Fruit fly (Drosophila melanogaster) whole organism, embryonic: ENCODE data around the gene Sf3b6.
A peak's percentile ranks its signal among the peaks of the same experiment; 100 is the strongest.

Source experiments
- CG10321 ChIP-seq: fragments of 200-800 bp; sonication (Bioruptor generic); IDR thresholded peaks from 2 replicates; pipeline ENCODE4 v1.3.6; 2022; ENCODE audit warnings: missing biosample characterization, missing genetic modification characterization
- CG10431 ChIP-seq: fragments of 200-800 bp; sonication (Bioruptor generic); optimal IDR thresholded peaks from 3 replicates; lab custom pipeline; 2018; ENCODE audit warnings: missing biosample characterization, mild to moderate bottlenecking, missing genetic modification characterization
- CG10462 ChIP-seq: fragments of 200-800 bp; sonication (Bioruptor generic); optimal IDR thresholded peaks from 2 replicates; lab custom pipeline; 2016; ENCODE audit warnings: missing biosample characterization, missing genetic modification characterization
- CG10565 ChIP-seq: fragments of 200-800 bp; sonication (Bioruptor generic); optimal IDR thresholded peaks from 3 replicates; lab custom pipeline; 2016; ENCODE audit warnings: missing biosample characterization, mild to moderate bottlenecking, missing genetic modification characterization
- CG10654 ChIP-seq: fragments of 200-800 bp; sonication (Bioruptor generic); optimal IDR thresholded peaks from 2 replicates; lab custom pipeline; 2016; ENCODE audit warnings: missing biosample characterization, missing genetic modification characterization
- CG10959 ChIP-seq: fragments of 200-800 bp; sonication (Bioruptor generic); IDR thresholded peaks from 2 replicates; pipeline ENCODE4 v1.3.6; 2022; ENCODE audit warnings: missing biosample characterization, missing genetic modification characterization
- CG11085 ChIP-seq: fragments of 200-800 bp; sonication (Bioruptor generic); IDR thresholded peaks from 2 replicates; pipeline ENCODE4 v1.3.6; 2022; ENCODE audit warnings: missing biosample characterization, missing genetic modification characterization
- CG11696 ChIP-seq: fragments of 200-800 bp; sonication (Bioruptor generic); IDR thresholded peaks from 2 replicates; pipeline ENCODE4 v1.3.6; 2022; ENCODE audit warnings: missing biosample characterization, missing genetic modification characterization
- CG11723 ChIP-seq: fragments of 200-800 bp; sonication (Bioruptor generic); optimal IDR thresholded peaks from 2 replicates; lab custom pipeline; 2017; ENCODE audit warnings: missing biosample characterization, mild to moderate bottlenecking, missing genetic modification characterization
- CG12391 ChIP-seq: fragments of 200-800 bp; sonication (Bioruptor generic); optimal IDR thresholded peaks from 3 replicates; lab custom pipeline; 2018; ENCODE audit warnings: missing biosample characterization, mild to moderate bottlenecking, missing genetic modification characterization, moderate library complexity
- CG12942 ChIP-seq: fragments of 200-800 bp; sonication (Bioruptor generic); optimal IDR thresholded peaks from 3 replicates; lab custom pipeline; 2016; ENCODE audit warnings: missing biosample characterization, missing genetic modification characterization
- CG15479 ChIP-seq: fragments of 200-800 bp; sonication (Bioruptor generic); optimal IDR thresholded peaks from 3 replicates; lab custom pipeline; 2019; ENCODE audit warnings: missing biosample characterization, mild to moderate bottlenecking, missing genetic modification characterization, moderate library complexity
- CG15601 ChIP-seq: fragments of 200-800 bp; sonication (Bioruptor generic); optimal IDR thresholded peaks from 3 replicates; lab custom pipeline; 2019; ENCODE audit warnings: missing biosample characterization, mild to moderate bottlenecking, missing genetic modification characterization, moderate library complexity
- CG1647 ChIP-seq: fragments of 200-800 bp; sonication (Bioruptor generic); optimal IDR thresholded peaks from 3 replicates; lab custom pipeline; 2016; ENCODE audit warnings: missing biosample characterization, missing genetic modification characterization
- CG30403 ChIP-seq: fragments of 200-800 bp; sonication (Bioruptor generic); optimal IDR thresholded peaks from 3 replicates; lab custom pipeline; 2016; ENCODE audit warnings: missing biosample characterization, missing genetic modification characterization
- CG31388 ChIP-seq: fragments of 200-800 bp; sonication (Bioruptor generic); optimal IDR thresholded peaks from 2 replicates; lab custom pipeline; 2016; ENCODE audit warnings: missing biosample characterization, missing genetic modification characterization
- CG4360 ChIP-seq: fragments of 200-800 bp; sonication (Bioruptor generic); IDR thresholded peaks from 2 replicates; pipeline ENCODE4 v1.3.6; 2022; ENCODE audit warnings: missing biosample characterization, missing genetic modification characterization
- CG4404 ChIP-seq: fragments of 200-800 bp; sonication (Bioruptor generic); IDR thresholded peaks from 2 replicates; pipeline ENCODE4 v1.3.6; 2022; ENCODE audit warnings: missing biosample characterization, missing genetic modification characterization
- CG5180 ChIP-seq: fragments of 200-800 bp; sonication (Bioruptor generic); optimal IDR thresholded peaks from 3 replicates; lab custom pipeline; 2017; ENCODE audit warnings: missing biosample characterization, missing genetic modification characterization, mild to moderate bottlenecking, moderate library complexity, missing genetic modification reagents
- CG5245 ChIP-seq: fragments of 200-800 bp; sonication (Bioruptor generic); optimal IDR thresholded peaks from 3 replicates; lab custom pipeline; 2016; ENCODE audit warnings: missing biosample characterization, missing genetic modification characterization
- CG6765 ChIP-seq: fragments of 200-800 bp; sonication (Bioruptor generic); optimal IDR thresholded peaks from 3 replicates; lab custom pipeline; 2017; ENCODE audit warnings: missing biosample characterization, mild to moderate bottlenecking, missing genetic modification characterization
- CG7786 ChIP-seq: fragments of 200-800 bp; sonication (Bioruptor generic); optimal IDR thresholded peaks from 2 replicates; lab custom pipeline; 2016; ENCODE audit warnings: missing biosample characterization, missing genetic modification characterization
- CG7839 ChIP-seq: fragments of 200-800 bp; sonication (Bioruptor generic); optimal IDR thresholded peaks from 3 replicates; lab custom pipeline; 2018; ENCODE audit warnings: missing biosample characterization, mild to moderate bottlenecking, missing genetic modification characterization, moderate library complexity
- CG8478 ChIP-seq: fragments of >200 bp; optimal IDR thresholded peaks from 2 replicates; lab custom pipeline; 2018
- CTCF ChIP-seq: fragments of 200-800 bp; sonication (Bioruptor generic); optimal IDR thresholded peaks from 2 replicates; lab custom pipeline; 2017; ENCODE audit warnings: missing biosample characterization, mild to moderate bottlenecking, missing genetic modification characterization, moderate library complexity
- CkIIα-i1 ChIP-seq: fragments of 200-800 bp; sonication (Bioruptor generic); IDR thresholded peaks from 2 replicates; pipeline ENCODE4 v1.3.6; 2022; ENCODE audit warnings: missing biosample characterization, missing genetic modification characterization
- Dref ChIP-seq: fragments of 200-800 bp; sonication (Bioruptor generic); IDR thresholded peaks from 2 replicates; pipeline ENCODE4 v1.3.6; 2022; ENCODE audit warnings: missing biosample characterization, missing genetic modification characterization
- HLHmδ ChIP-seq: fragments of 200-800 bp; sonication (Bioruptor generic); optimal IDR thresholded peaks from 2 replicates; lab custom pipeline; 2018; ENCODE audit warnings: missing biosample characterization, mild to moderate bottlenecking, missing genetic modification characterization, moderate library complexity
- NK7.1 ChIP-seq: fragments of 200-800 bp; sonication (Bioruptor generic); optimal IDR thresholded peaks from 3 replicates; lab custom pipeline; 2016; ENCODE audit warnings: missing biosample characterization, missing genetic modification characterization
- Ptx1 ChIP-seq: fragments of 200-800 bp; sonication (Bioruptor generic); IDR thresholded peaks from 2 replicates; pipeline ENCODE4 v1.3.6; 2022; ENCODE audit warnings: missing biosample characterization, missing genetic modification characterization
- Ssrp ChIP-seq: fragments of 200-800 bp; sonication (Bioruptor generic); optimal IDR thresholded peaks from 2 replicates; lab custom pipeline; 2018; ENCODE audit warnings: missing biosample characterization, mild to moderate bottlenecking, missing genetic modification characterization, moderate library complexity
- bbx ChIP-seq: fragments of 200-800 bp; sonication (Bioruptor generic); IDR thresholded peaks from 2 replicates; pipeline ENCODE4 v1.3.6; 2022; ENCODE audit warnings: missing biosample characterization, missing genetic modification characterization; ENCODE audit not compliant: partially characterized antibody
- bsh ChIP-seq, 2 experiments: fragments of 200-800 bp; sonication (Bioruptor generic); optimal IDR thresholded peaks; 2 replicates each; lab custom pipeline; 2017 to 2018; ENCODE audit warnings: mild to moderate bottlenecking in 2 of 2, missing biosample characterization in 2 of 2, missing genetic modification characterization in 2 of 2, moderate library complexity in 1 of 2
- btn ChIP-seq: fragments of 200-800 bp; sonication (Bioruptor generic); optimal IDR thresholded peaks from 2 replicates; lab custom pipeline; 2016; ENCODE audit warnings: missing biosample characterization, missing genetic modification characterization
- corto ChIP-seq: fragments of 200-800 bp; sonication (Bioruptor generic); optimal IDR thresholded peaks from 2 replicates; lab custom pipeline; 2016; ENCODE audit warnings: missing biosample characterization, mild to moderate bottlenecking, missing genetic modification characterization, moderate library complexity
- croc ChIP-seq: fragments of 200-800 bp; sonication (Bioruptor generic); conservative IDR thresholded peaks from 3 replicates; pipeline ENCODE4 v1.3.6; 2022; ENCODE audit warnings: missing biosample characterization, missing genetic modification characterization
- en ChIP-seq: fragments of 200-800 bp; sonication (Bioruptor generic); optimal IDR thresholded peaks from 2 replicates; lab custom pipeline; 2016; ENCODE audit warnings: missing biosample characterization, missing genetic modification characterization
- eyg ChIP-seq: fragments of 200-800 bp; sonication (Bioruptor generic); optimal IDR thresholded peaks from 3 replicates; lab custom pipeline; 2016; ENCODE audit warnings: missing biosample characterization, missing genetic modification characterization
- fru ChIP-seq: fragments of >200 bp; optimal IDR thresholded peaks from 2 replicates; lab custom pipeline; 2017
- gsb ChIP-seq: fragments of 200-800 bp; sonication (Bioruptor generic); IDR thresholded peaks from 2 replicates; pipeline ENCODE4 v1.3.6; 2022; ENCODE audit warnings: missing biosample characterization, missing genetic modification characterization
- inv ChIP-seq: fragments of 200-800 bp; sonication (Bioruptor generic); IDR thresholded peaks from 2 replicates; pipeline ENCODE4 v1.3.6; 2022; ENCODE audit warnings: missing biosample characterization, missing genetic modification characterization; ENCODE audit not compliant: partially characterized antibody
- kay ChIP-seq: fragments of 200-800 bp; sonication (Bioruptor generic); optimal IDR thresholded peaks from 2 replicates; lab custom pipeline; 2016; ENCODE audit warnings: missing biosample characterization, missing genetic modification characterization
- klu ChIP-seq: fragments of 200-800 bp; sonication (Bioruptor generic); IDR thresholded peaks from 2 replicates; pipeline ENCODE4 v1.3.6; 2022; ENCODE audit warnings: missing biosample characterization, missing genetic modification characterization
- lov ChIP-seq, 2 experiments: fragments of 200-800 bp in 1 of 2; fragments of >200 bp in 1 of 2; sonication (Bioruptor generic) in 1 of 2; IDR thresholded peaks in 1 of 2; optimal IDR thresholded peaks in 1 of 2; 2 replicates in 1 of 2; 3 replicates in 1 of 2; pipeline versions ENCODE4 v1.3.6 to Lab custom; 2017 to 2022; ENCODE audit warnings: missing biosample characterization in 1 of 2, missing genetic modification characterization in 1 of 2
- sc ChIP-seq, 3 experiments: fragments of >200 bp in 2 of 3; fragments of 200-800 bp in 1 of 3; sonication (Bioruptor generic) in 1 of 3; optimal IDR thresholded peaks; 2 replicates in 2 of 3; 3 replicates in 1 of 3; lab custom pipeline; 2017; ENCODE audit warnings: mild to moderate bottlenecking in 1 of 3, missing biosample characterization in 1 of 3, missing genetic modification characterization in 1 of 3, missing genetic modification reagents in 1 of 3
- schlank ChIP-seq: fragments of 200-800 bp; sonication (Bioruptor generic); optimal IDR thresholded peaks from 2 replicates; lab custom pipeline; 2018; ENCODE audit warnings: missing biosample characterization, mild to moderate bottlenecking, missing genetic modification characterization
- slbo ChIP-seq: fragments of 200-800 bp; sonication (Bioruptor generic); IDR thresholded peaks from 2 replicates; pipeline ENCODE4 v1.3.6; 2022; ENCODE audit warnings: missing biosample characterization, missing genetic modification characterization
- sr ChIP-seq: fragments of 200-800 bp; sonication (Bioruptor generic); IDR thresholded peaks from 3 replicates; pipeline ENCODE4 v1.3.6; 2022; ENCODE audit warnings: missing biosample characterization, missing genetic modification characterization
- unpg ChIP-seq: fragments of 200-800 bp; sonication (Bioruptor generic); optimal IDR thresholded peaks from 3 replicates; lab custom pipeline; 2018; ENCODE audit warnings: missing biosample characterization, mild to moderate bottlenecking, missing genetic modification characterization, moderate library complexity
- vvl ChIP-seq: fragments of 200-800 bp; sonication (Bioruptor generic); IDR thresholded peaks from 2 replicates; pipeline ENCODE4 v1.3.6; 2022; ENCODE audit warnings: missing biosample characterization, missing genetic modification characterization
- zen2 ChIP-seq: fragments of 200-800 bp; sonication (Bioruptor generic); IDR thresholded peaks from 3 replicates; pipeline ENCODE4 v1.3.6; 2022; ENCODE audit warnings: missing biosample characterization, missing genetic modification characterization; ENCODE audit not compliant: partially characterized antibody

Gene Sf3b6

DNA sequence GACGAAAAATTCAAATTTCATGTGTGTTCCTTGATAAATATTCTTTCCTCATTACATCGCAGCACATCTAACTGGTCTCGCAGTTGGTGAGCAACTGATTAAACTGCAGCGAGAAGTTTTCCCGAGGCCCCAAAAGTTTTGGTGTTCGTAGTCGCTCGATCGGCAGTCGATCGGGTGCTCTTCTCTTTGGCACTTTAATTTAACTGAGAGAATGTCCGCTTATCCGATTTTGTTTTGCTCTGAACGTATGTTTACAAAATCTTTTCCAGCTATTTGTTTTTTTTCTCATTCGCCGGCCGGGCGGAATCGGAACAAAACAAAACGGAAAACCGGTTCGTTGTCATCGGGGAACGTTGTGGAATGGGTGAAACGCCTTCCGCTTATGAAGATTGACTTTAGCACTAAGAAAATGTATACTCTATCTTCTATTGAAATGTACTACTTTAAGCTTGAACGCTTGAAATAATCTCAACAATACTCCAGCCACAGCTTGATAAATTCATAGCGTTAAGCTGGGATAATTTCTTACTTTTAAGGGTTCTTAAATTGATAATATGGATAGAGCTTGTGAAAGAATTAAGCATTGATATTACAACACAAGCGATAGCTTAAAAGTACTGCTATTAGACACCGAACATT lies 25.7 kb upstream of the Sf3b6 start (continued):
- TF ChIP-seq CkIIα-i1 (GFP tag; lab: Robert Waterston, UW) = no peak
- TF ChIP-seq CG4404 (GFP tag; lab: Robert Waterston, UW) = no peak
- TF ChIP-seq CG5245 = no peak
- TF ChIP-seq CG11085 (GFP tag; lab: Robert Waterston, UW) = no peak
- TF ChIP-seq bbx (GFP tag; lab: Robert Waterston, UW) = peak; percentile 11; the same call in 1 of the 2 replicates
- TF ChIP-seq en (GFP tag; lab: Kevin White, UChicago) = no peak
- TF ChIP-seq CG10431 (GFP tag; lab: Kevin White, UChicago) = no peak
- TF ChIP-seq vvl (GFP tag; lab: Robert Waterston, UW) = no peak; the same call in 1 of the 2 replicates
- TF ChIP-seq CG10959 (GFP tag; lab: Robert Waterston, UW) = no peak
- TF ChIP-seq zen2 (GFP tag; lab: Robert Waterston, UW) = peak; percentile 55; the same call in 1 of the 3 replicates
- TF ChIP-seq CG10462 (GFP tag; lab: Kevin White, UChicago) = no peak
- TF ChIP-seq CG7786 (GFP tag; lab: Kevin White, UChicago) = no peak
- peak; percentile 37 for TF ChIP-seq unpg (GFP tag; lab: Kevin White, UChicago)
- no peak for TF ChIP-seq CG6765 (GFP tag; lab: Kevin White, UChicago)
- no peak for TF ChIP-seq CG10654 (GFP tag; lab: Kevin White, UChicago)
- no peak for TF ChIP-seq CG31388 (GFP tag; lab: Kevin White, UChicago)
- no peak for TF ChIP-seq CG30403 (GFP tag; lab: Kevin White, UChicago)
- no peak for TF ChIP-seq NK7.1
- TF ChIP-seq CG8478 (lab: Kevin White, UChicago) = no peak
- TF ChIP-seq sc (optimal IDR thresholded peaks at IDR 0.05; lab: Kevin White, UChicago) = no peak
- TF ChIP-seq sc (GFP tag; optimal IDR thresholded peaks at IDR 0.05; lab: Kevin White, UChicago) = no peak
- TF ChIP-seq Ptx1 (GFP tag; lab: Robert Waterston, UW) = no peak
- no peak for TF ChIP-seq schlank (tag; lab: Kevin White, UChicago)
- TF ChIP-seq HLHmδ (GFP tag; lab: Kevin White, UChicago) = no peak
- TF ChIP-seq inv (GFP tag; lab: Robert Waterston, UW) = no peak
- no peak for TF ChIP-seq sr
- no peak for TF ChIP-seq CG7839
- TF ChIP-seq CG11723 (GFP tag; lab: Kevin White, UChicago) = no peak
- no peak for TF ChIP-seq CG12942 (GFP tag; lab: Kevin White, UChicago)
- no peak for TF ChIP-seq fru (lab: Kevin White, UChicago)
- TF ChIP-seq CG11696 (GFP tag; lab: Robert Waterston, UW) = no peak
- no peak for TF ChIP-seq Ssrp (tag; lab: Kevin White, UChicago)
- peak in 1 of 2 experiments; percentile 56 for TF ChIP-seq bsh (GFP tag; optimal IDR thresholded peaks at IDR 0.05; lab: Kevin White, UChicago)
- TF ChIP-seq gsb (GFP tag; lab: Robert Waterston, UW) = no peak
- no peak for TF ChIP-seq eyg (GFP tag; lab: Kevin White, UChicago)
- peak; percentile 1 for TF ChIP-seq corto (GFP tag; lab: Kevin White, UChicago)
- TF ChIP-seq CG15479 = no peak
- no peak for TF ChIP-seq croc (GFP tag; lab: Robert Waterston, UW)
- no peak for TF ChIP-seq CG10321 (GFP tag; lab: Robert Waterston, UW)
- no peak for TF ChIP-seq CG12391
- TF ChIP-seq CG15601 (tag; lab: Kevin White, UChicago) = no peak
- no peak for TF ChIP-seq CG1647 (GFP tag; lab: Kevin White, UChicago)
- no peak for TF ChIP-seq klu (GFP tag; lab: Robert Waterston, UW)
- no peak for TF ChIP-seq btn (GFP tag; lab: Kevin White, UChicago)
- TF ChIP-seq kay (GFP tag; lab: Kevin White, UChicago) = no peak
- no peak for TF ChIP-seq CTCF (GFP tag; lab: Kevin White, UChicago)
- TF ChIP-seq slbo (GFP tag; lab: Robert Waterston, UW) = no peak
- peak; percentile 3 for TF ChIP-seq CG5180 (GFP tag; lab: Kevin White, UChicago)
- no peak for TF ChIP-seq CG4360 (GFP tag; lab: Robert Waterston, UW)
- TF ChIP-seq Dref = no peak
- TF ChIP-seq lov (optimal IDR thresholded peaks at IDR 0.05; lab: Kevin White, UChicago) = no peak
- TF ChIP-seq lov (GFP tag; IDR thresholded peaks at IDR 0.05; lab: Robert Waterston, UW) = no peak
- TF ChIP-seq CG10565 (GFP tag; lab: Kevin White, UChicago) = no peak
